Worm (Caenorhabditis elegans): ENCODE measurements around the gene idpb-5.

idpb-5 gene

DNA sequence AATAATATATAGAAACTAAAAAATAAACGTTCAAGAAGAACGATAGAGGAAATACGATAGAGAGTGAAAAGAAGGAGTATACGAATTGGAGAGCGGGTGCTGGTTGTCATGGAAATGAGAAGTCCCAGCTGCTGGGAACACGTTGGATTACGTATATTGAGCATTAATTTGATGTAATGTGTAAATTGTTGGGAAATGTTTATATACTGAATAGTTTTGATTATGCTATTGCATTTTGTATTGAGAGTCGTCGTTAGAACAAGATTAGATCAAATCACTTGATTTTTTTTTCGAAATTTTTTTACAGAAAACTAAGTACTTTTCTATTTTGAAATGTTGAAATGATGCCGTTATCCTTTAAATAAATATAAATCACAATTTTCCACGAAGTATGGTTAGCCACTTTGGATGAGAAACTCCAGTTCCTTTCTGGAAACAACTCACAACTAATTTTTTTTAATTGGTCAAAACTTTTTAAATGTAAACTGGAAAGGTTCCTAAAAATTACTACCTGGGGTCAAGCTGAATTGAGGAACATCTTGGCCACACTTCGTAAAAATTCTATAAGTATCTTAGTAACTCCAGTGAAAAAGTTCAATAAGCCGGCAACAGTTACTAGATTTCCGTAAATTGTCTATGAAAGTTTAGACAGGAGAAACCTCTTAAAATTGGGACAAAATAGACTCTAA is 4.5 kb downstream of the idpb-5 start, which contains the start of gene nphp-4:
nphp-4 (minus strand) TSS at position 51 of the 689 bp plus-strand sequence.
- TF ChIP-seq mml-1 (tag; optimal IDR thresholded peaks at IDR 0.05) (no peak), sea-2 (GFP tag; optimal IDR thresholded peaks at IDR 0.05) (no peak), fkh-2 (tag; optimal IDR thresholded peaks at IDR 0.05) (no peak), unc-62 (GFP tag; optimal IDR thresholded peaks at IDR 0.05) (no peak), hmg-11 (tag; optimal IDR thresholded peaks at IDR 0.05) (no peak), ama-1 (optimal IDR thresholded peaks at IDR 0.05) (no peak), fkh-10 (GFP tag; optimal IDR thresholded peaks at IDR 0.05) (no peak), nhr-25 (tag; optimal IDR thresholded peaks at IDR 0.05) (no peak), mdl-1 (tag; optimal IDR thresholded peaks at IDR 0.05) (no peak), elt-3 (tag; optimal IDR thresholded peaks at IDR 0.05) (no peak), zag-1 (tag; optimal IDR thresholded peaks at IDR 0.05) (no peak), lsy-12 (tag; optimal IDR thresholded peaks at IDR 0.05) (no peak), pha-4 (tag; optimal IDR thresholded peaks at IDR 0.05) (no peak), ceh-16 (tag; optimal IDR thresholded peaks at IDR 0.05) (no peak), nhr-77 (tag; optimal IDR thresholded peaks at IDR 0.05) (no peak), egl-5 (tag; optimal IDR thresholded peaks at IDR 0.05) (no peak), elt-2 (tag; optimal IDR thresholded peaks at IDR 0.05) (no peak)

DNA sequence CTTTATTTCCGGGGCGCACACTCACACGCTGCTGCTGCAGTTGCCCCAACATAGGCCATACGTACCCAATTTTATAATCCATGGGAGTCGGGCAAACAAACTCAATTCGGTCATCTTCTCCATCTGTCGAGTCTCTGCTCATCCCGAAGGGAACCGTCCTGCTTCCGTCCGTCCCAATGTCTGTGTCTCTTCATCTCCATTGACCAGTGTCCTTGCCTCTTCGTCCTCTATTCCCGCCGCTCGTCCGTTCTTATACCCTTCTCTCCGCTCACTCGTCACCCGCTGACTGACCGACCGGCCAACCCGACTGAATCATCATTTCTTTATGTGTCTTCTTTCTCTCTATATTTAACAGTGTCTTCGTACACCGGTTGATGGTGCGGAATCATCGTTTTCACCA is 5.5 kb downstream of the idpb-5 start:
- TF ChIP-seq ama-1 (optimal IDR thresholded peaks at IDR 0.05) (no peak), unc-39 (tag; optimal IDR thresholded peaks at IDR 0.05) (no peak), elt-3 (tag; optimal IDR thresholded peaks at IDR 0.05) (no peak), lin-39 (tag; optimal IDR thresholded peaks at IDR 0.05) (peak; percentile 42), ceh-16 (tag; optimal IDR thresholded peaks at IDR 0.05) (no peak), ceh-9 (tag; optimal IDR thresholded peaks at IDR 0.05) (no peak), ztf-4 (tag; optimal IDR thresholded peaks at IDR 0.05) (no peak), nfya-1 (tag; optimal IDR thresholded peaks at IDR 0.05; ENCODE audit: insufficient read depth) (peak; percentile 42), ceh-82 (tag; optimal IDR thresholded peaks at IDR 0.05) (no peak), nhr-23 (tag; optimal IDR thresholded peaks at IDR 0.05) (peak; percentile 28), skn-1 (tag; optimal IDR thresholded peaks at IDR 0.05) (no peak), mdl-1 (tag; optimal IDR thresholded peaks at IDR 0.05) (no peak), ceh-28 (tag; optimal IDR thresholded peaks at IDR 0.05) (no peak), daf-12 (tag; optimal IDR thresholded peaks at IDR 0.05) (no peak), elt-2 (tag; optimal IDR thresholded peaks at IDR 0.05) (peak; percentile 8), fkh-2 (tag; optimal IDR thresholded peaks at IDR 0.05) (no peak), nhr-77 (tag; optimal IDR thresholded peaks at IDR 0.05) (no peak), pha-4 (tag; optimal IDR thresholded peaks at IDR 0.05) (peak; percentile 40), nhr-237 (tag; optimal IDR thresholded peaks at IDR 0.05) (no peak), nhr-28 (tag; optimal IDR thresholded peaks at IDR 0.05) (no peak), elt-1 (tag; optimal IDR thresholded peaks at IDR 0.05) (no peak), ztf-11 (tag; optimal IDR thresholded peaks at IDR 0.05) (no peak), nhr-67 (tag; optimal IDR thresholded peaks at IDR 0.05) (no peak), zag-1 (tag; optimal IDR thresholded peaks at IDR 0.05) (no peak), nhr-25 (tag; optimal IDR thresholded peaks at IDR 0.05) (peak; percentile 59), lin-15B (tag; optimal IDR thresholded peaks at IDR 0.05) (no peak), egl-5 (tag; optimal IDR thresholded peaks at IDR 0.05) (no peak), sea-2 (GFP tag; optimal IDR thresholded peaks at IDR 0.05) (no peak), pqm-1 (tag; optimal IDR thresholded peaks at IDR 0.05) (no peak), egl-27 (tag; optimal IDR thresholded peaks at IDR 0.05) (no peak), snpc-4 (tag; optimal IDR thresholded peaks at IDR 0.05) (peak; percentile 37), fkh-10 (GFP tag; optimal IDR thresholded peaks at IDR 0.05) (no peak), unc-62 (GFP tag; optimal IDR thresholded peaks at IDR 0.05) (no peak), aly-2 (tag; optimal IDR thresholded peaks at IDR 0.05) (no peak), nhr-76 (tag; optimal IDR thresholded peaks at IDR 0.05) (no peak), hmg-11 (tag; optimal IDR thresholded peaks at IDR 0.05) (peak; percentile 62), eor-1 (tag; optimal IDR thresholded peaks at IDR 0.05) (no peak), nhr-43 (tag; optimal IDR thresholded peaks at IDR 0.05; ENCODE audit: poor library complexity, severe bottlenecking) (no peak), fos-1 (tag; optimal IDR thresholded peaks at IDR 0.05) (peak; percentile 43), jun-1 (tag; optimal IDR thresholded peaks at IDR 0.05) (peak; percentile 8), tbx-2 (tag; optimal IDR thresholded peaks at IDR 0.05) (peak; percentile 4), nhr-11 (tag; optimal IDR thresholded peaks at IDR 0.05) (no peak)
